Fruit fly (Drosophila melanogaster) whole organism, embryonic: Measurements from ENCODE around the gene Gss1.
A peak's percentile ranks its signal among the peaks of the same experiment; 100 is the strongest.
"Not testable (repeated sequence)": the region's sequence is repeated elsewhere in the genome, so short reads cannot be mapped to it uniquely, and the experiment has no call there.

ENCODE experiments used
- Asciz ChIP-seq: fragments of 200-800 bp; sonication (Bioruptor generic); optimal IDR thresholded peaks from 2 replicates; lab custom pipeline; 2017; ENCODE audit warnings: missing biosample characterization, mild to moderate bottlenecking, missing genetic modification characterization, missing genetic modification reagents
- Atf-2 ChIP-seq: fragments of 200-800 bp; sonication (Bioruptor generic); optimal IDR thresholded peaks from 2 replicates; lab custom pipeline; 2016; ENCODE audit warnings: missing biosample characterization, missing genetic modification characterization
- B-H1 ChIP-seq: fragments of 200-800 bp; sonication (Bioruptor generic); IDR thresholded peaks from 3 replicates; pipeline ENCODE4 v1.3.6; 2022; ENCODE audit warnings: missing biosample characterization, missing genetic modification characterization
- B-H2 ChIP-seq: fragments of 200-800 bp; sonication (Bioruptor generic); optimal IDR thresholded peaks from 2 replicates; lab custom pipeline; 2018; ENCODE audit warnings: missing biosample characterization, mild to moderate bottlenecking, missing genetic modification characterization
- CG10543 ChIP-seq: fragments of 200-800 bp; sonication (Bioruptor generic); optimal IDR thresholded peaks from 3 replicates; lab custom pipeline; 2017; ENCODE audit warnings: missing biosample characterization, mild to moderate bottlenecking, missing genetic modification characterization, moderate library complexity
- CG10959 ChIP-seq: fragments of 200-800 bp; sonication (Bioruptor generic); IDR thresholded peaks from 2 replicates; pipeline ENCODE4 v1.3.6; 2022; ENCODE audit warnings: missing biosample characterization, missing genetic modification characterization
- CG11560 ChIP-seq: fragments of 200-800 bp; sonication (Bioruptor generic); IDR thresholded peaks from 3 replicates; pipeline ENCODE4 v1.3.6; 2022; ENCODE audit warnings: missing biosample characterization, missing genetic modification characterization
- CG11695 ChIP-seq: fragments of 200-800 bp; sonication (Bioruptor generic); IDR thresholded peaks from 3 replicates; pipeline ENCODE4 v1.3.6; 2022; ENCODE audit warnings: missing biosample characterization, missing genetic modification characterization
- CG12155 ChIP-seq: fragments of 200-800 bp; sonication (Bioruptor generic); optimal IDR thresholded peaks from 3 replicates; lab custom pipeline; 2016; ENCODE audit warnings: missing biosample characterization, missing genetic modification characterization
- CG1529 ChIP-seq: fragments of 200-800 bp; sonication (Bioruptor generic); optimal IDR thresholded peaks from 3 replicates; lab custom pipeline; 2018; ENCODE audit warnings: missing biosample characterization, missing genetic modification characterization
- CG17361 ChIP-seq: fragments of 200-800 bp; sonication (Bioruptor generic); IDR thresholded peaks from 3 replicates; pipeline ENCODE4 v1.3.6; 2022; ENCODE audit warnings: missing biosample characterization, missing genetic modification characterization
- CG18262 ChIP-seq: fragments of 200-800 bp; optimal IDR thresholded peaks from 3 replicates; lab custom pipeline; 2019; ENCODE audit warnings: missing biosample characterization, mild to moderate bottlenecking, missing genetic modification characterization, moderate library complexity
- CG1832 ChIP-seq: fragments of 200-800 bp; sonication (Bioruptor generic); optimal IDR thresholded peaks from 2 replicates; lab custom pipeline; 2017; ENCODE audit warnings: missing biosample characterization, mild to moderate bottlenecking, missing genetic modification characterization, inconsistent platforms
- CG18476 ChIP-seq: fragments of 200-800 bp; sonication (Bioruptor generic); optimal IDR thresholded peaks from 2 replicates; lab custom pipeline; 2016; ENCODE audit warnings: missing biosample characterization, mild to moderate bottlenecking, missing genetic modification characterization
- CG3847 ChIP-seq: fragments of 200-800 bp; sonication (Bioruptor generic); IDR thresholded peaks from 2 replicates; pipeline ENCODE4 v1.3.6; 2022; ENCODE audit warnings: missing biosample characterization, missing genetic modification characterization
- CG6272 ChIP-seq: fragments of 200-800 bp; sonication (Bioruptor generic); IDR thresholded peaks from 2 replicates; pipeline ENCODE4 v1.3.6; 2022; ENCODE audit warnings: missing biosample characterization, missing genetic modification characterization
- CG6765 ChIP-seq: fragments of 200-800 bp; sonication (Bioruptor generic); optimal IDR thresholded peaks from 3 replicates; lab custom pipeline; 2017; ENCODE audit warnings: missing biosample characterization, mild to moderate bottlenecking, missing genetic modification characterization
- CG9437 ChIP-seq: fragments of 200-800 bp; sonication (Bioruptor generic); optimal IDR thresholded peaks from 2 replicates; lab custom pipeline; 2018; ENCODE audit warnings: missing biosample characterization, mild to moderate bottlenecking, missing genetic modification characterization
- CG9797 ChIP-seq: fragments of 200-800 bp; sonication (Bioruptor generic); optimal IDR thresholded peaks from 3 replicates; lab custom pipeline; 2018; ENCODE audit warnings: missing biosample characterization, mild to moderate bottlenecking, missing genetic modification characterization
- CG9932 ChIP-seq: fragments of 200-800 bp; sonication (Bioruptor generic); IDR thresholded peaks from 2 replicates; pipeline ENCODE4 v1.3.6; 2022; ENCODE audit warnings: missing biosample characterization, missing genetic modification characterization
- Eip74EF ChIP-seq, 2 experiments: fragments of 200-800 bp in 1 of 2; fragments of >200 bp in 1 of 2; sonication (Bioruptor generic) in 1 of 2; optimal IDR thresholded peaks; 2 replicates each; lab custom pipeline; 2017 to 2019; ENCODE audit warnings: missing biosample characterization in 2 of 2, missing genetic modification characterization in 2 of 2, mild to moderate bottlenecking in 1 of 2, moderate library complexity in 1 of 2
- Fer3 ChIP-seq: fragments of 200-800 bp; sonication (Bioruptor generic); optimal IDR thresholded peaks from 2 replicates; lab custom pipeline; 2018; ENCODE audit warnings: missing biosample characterization, mild to moderate bottlenecking, missing genetic modification characterization, moderate library complexity
- H15 ChIP-seq: fragments of 200-800 bp; sonication (Bioruptor generic); IDR thresholded peaks from 3 replicates; pipeline ENCODE4 v1.3.6; 2022; ENCODE audit warnings: missing biosample characterization, missing genetic modification characterization
- HmgD ChIP-seq: fragments of 200-800 bp; sonication (Bioruptor generic); optimal IDR thresholded peaks from 3 replicates; lab custom pipeline; 2016; ENCODE audit warnings: missing biosample characterization, missing genetic modification characterization
- Lhr ChIP-seq: fragments of 200-800 bp; sonication (Bioruptor generic); optimal IDR thresholded peaks from 3 replicates; lab custom pipeline; 2017; ENCODE audit warnings: mild to moderate bottlenecking, missing biosample characterization, missing genetic modification reagents, missing genetic modification characterization
- Myb ChIP-seq: fragments of 200-800 bp; sonication (Bioruptor generic); optimal IDR thresholded peaks from 2 replicates; lab custom pipeline; 2016; ENCODE audit warnings: missing biosample characterization, missing genetic modification characterization
- NC2α ChIP-seq: fragments of 200-800 bp; sonication (Bioruptor generic); optimal IDR thresholded peaks from 2 replicates; lab custom pipeline; 2016; ENCODE audit warnings: missing biosample characterization, missing genetic modification characterization
- Nf-YB ChIP-seq: fragments of 200-800 bp; sonication (Bioruptor generic); optimal IDR thresholded peaks from 3 replicates; lab custom pipeline; 2019; ENCODE audit warnings: missing biosample characterization, mild to moderate bottlenecking, missing genetic modification characterization, moderate library complexity
- Opbp ChIP-seq: fragments of 200-800 bp; sonication (Bioruptor generic); IDR thresholded peaks from 3 replicates; pipeline ENCODE4 v1.3.6; 2022; ENCODE audit warnings: missing biosample characterization, missing genetic modification characterization; ENCODE audit not compliant: partially characterized antibody
- Optix ChIP-seq: fragments of 200-800 bp; sonication (Bioruptor generic); IDR thresholded peaks from 3 replicates; pipeline ENCODE4 v1.3.6; 2022; ENCODE audit warnings: missing biosample characterization, missing genetic modification characterization
- Rfx ChIP-seq: fragments of 200-800 bp; sonication (Bioruptor generic); IDR thresholded peaks from 2 replicates; pipeline ENCODE4 v1.3.6; 2022; ENCODE audit warnings: missing biosample characterization, missing genetic modification characterization
- ac ChIP-seq: fragments of 200-800 bp; sonication (Bioruptor generic); optimal IDR thresholded peaks from 3 replicates; lab custom pipeline; 2017; ENCODE audit warnings: missing biosample characterization, mild to moderate bottlenecking, missing genetic modification characterization
- ap ChIP-seq: fragments of 200-800 bp; sonication (Bioruptor generic); IDR thresholded peaks from 2 replicates; pipeline ENCODE4 v1.3.6; 2022; ENCODE audit warnings: missing biosample characterization, missing genetic modification characterization
- bowl ChIP-seq: fragments of 200-800 bp; sonication (Bioruptor generic); IDR thresholded peaks from 2 replicates; pipeline ENCODE4 v1.3.6; 2022; ENCODE audit warnings: missing biosample characterization, missing genetic modification characterization
- btn ChIP-seq: fragments of 200-800 bp; sonication (Bioruptor generic); optimal IDR thresholded peaks from 2 replicates; lab custom pipeline; 2016; ENCODE audit warnings: missing biosample characterization, missing genetic modification characterization
- dm ChIP-seq: fragments of 200-800 bp; sonication (Bioruptor generic); optimal IDR thresholded peaks from 3 replicates; lab custom pipeline; 2016; ENCODE audit warnings: missing biosample characterization, missing genetic modification characterization
- dmrt99B ChIP-seq: fragments of 200-800 bp; sonication (Bioruptor generic); optimal IDR thresholded peaks from 2 replicates; lab custom pipeline; 2018; ENCODE audit warnings: missing biosample characterization, mild to moderate bottlenecking, missing genetic modification characterization, moderate library complexity
- gem ChIP-seq: fragments of 200-800 bp; sonication (Bioruptor generic); optimal IDR thresholded peaks from 2 replicates; lab custom pipeline; 2019; ENCODE audit warnings: missing biosample characterization, mild to moderate bottlenecking, missing genetic modification characterization, moderate library complexity
- gro ChIP-seq: fragments of 200-800 bp; sonication (Bioruptor generic); optimal IDR thresholded peaks from 2 replicates; lab custom pipeline; 2016; ENCODE audit warnings: missing biosample characterization, missing genetic modification characterization
- org-1 ChIP-seq: fragments of 200-800 bp; sonication (Bioruptor generic); optimal IDR thresholded peaks from 2 replicates; lab custom pipeline; 2017; ENCODE audit warnings: missing biosample characterization, missing genetic modification characterization
- phol ChIP-seq: fragments of 200-800 bp; sonication (Bioruptor generic); optimal IDR thresholded peaks from 3 replicates; lab custom pipeline; 2018; ENCODE audit warnings: missing biosample characterization, mild to moderate bottlenecking, missing genetic modification characterization, moderate library complexity
- ro ChIP-seq: fragments of 200-800 bp; sonication (Bioruptor generic); IDR thresholded peaks from 2 replicates; pipeline ENCODE4 v1.3.6; 2022; ENCODE audit warnings: missing biosample characterization, missing genetic modification characterization
- scrt ChIP-seq: fragments of 200-800 bp; sonication (Bioruptor generic); optimal IDR thresholded peaks from 2 replicates; lab custom pipeline; 2018; ENCODE audit warnings: missing biosample characterization, mild to moderate bottlenecking, missing genetic modification characterization, moderate library complexity
- tll ChIP-seq, 2 experiments: fragments of 200-800 bp in 1 of 2; fragments of >200 bp in 1 of 2; sonication (Bioruptor generic) in 1 of 2; optimal IDR thresholded peaks; 2 replicates each; lab custom pipeline; 2017 to 2019; ENCODE audit warnings: missing biosample characterization in 2 of 2, missing genetic modification characterization in 2 of 2, mild to moderate bottlenecking in 1 of 2, moderate library complexity in 1 of 2
- toy ChIP-seq: fragments of 200-800 bp; sonication (Bioruptor generic); IDR thresholded peaks from 2 replicates; pipeline ENCODE4 v1.3.6; 2022; ENCODE audit warnings: missing biosample characterization, missing genetic modification characterization
- trem ChIP-seq: fragments of 200-800 bp; optimal IDR thresholded peaks from 3 replicates; lab custom pipeline; 2019; ENCODE audit warnings: missing biosample characterization, mild to moderate bottlenecking, missing genetic modification characterization, moderate library complexity
- ttk ChIP-seq: fragments of 200-800 bp; sonication (Bioruptor generic); IDR thresholded peaks from 2 replicates; pipeline ENCODE4 v2.1.2; 2022; ENCODE audit warnings: missing biosample characterization, missing genetic modification characterization
- twi ChIP-seq: fragments of 200-800 bp; optimal IDR thresholded peaks from 2 replicates; lab custom pipeline; 2019; ENCODE audit warnings: missing biosample characterization, mild to moderate bottlenecking, missing genetic modification characterization, moderate library complexity
- tx ChIP-seq: fragments of 200-800 bp; sonication (Bioruptor generic); optimal IDR thresholded peaks from 2 replicates; lab custom pipeline; 2016; ENCODE audit warnings: missing biosample characterization, missing genetic modification characterization
- wdn ChIP-seq: fragments of 200-800 bp; sonication (Bioruptor generic); IDR thresholded peaks from 2 replicates; pipeline ENCODE4 v1.3.6; 2022; ENCODE audit warnings: missing biosample characterization, missing genetic modification characterization
- yki ChIP-seq: fragments of >200 bp; optimal IDR thresholded peaks from 3 replicates; lab custom pipeline; 2018

Gss1 gene

DNA sequence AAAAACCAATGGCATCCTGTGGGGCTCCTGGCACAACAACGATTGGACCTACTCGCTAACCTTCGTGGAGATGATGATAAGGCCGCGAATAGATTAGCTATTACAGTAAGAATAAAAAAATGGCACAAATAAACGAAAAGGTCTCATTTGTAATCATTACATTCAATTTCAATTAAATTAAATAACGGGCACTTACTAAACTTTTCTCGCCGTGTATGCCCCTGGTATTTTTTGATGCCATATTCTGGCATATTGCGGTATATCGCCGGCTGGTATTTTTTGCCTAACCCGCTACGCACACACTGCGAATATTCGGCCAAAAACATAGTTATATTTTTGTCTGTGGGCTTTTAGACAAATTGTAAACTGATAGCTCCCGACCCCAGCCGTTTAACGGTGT is at the start of gene Gss1:
Gene Gss1 (plus strand): TSS at position 301 of the 400 bp plus-strand sequence.
- TF ChIP-seq ro (GFP tag; lab: Robert Waterston, UW); CG1529; Asciz (GFP tag; lab: Kevin White, UChicago): not testable (repeated sequence)
- TF ChIP-seq, all 482 proteins: peak for 0; not testable (repeated sequence) for 482

DNA sequence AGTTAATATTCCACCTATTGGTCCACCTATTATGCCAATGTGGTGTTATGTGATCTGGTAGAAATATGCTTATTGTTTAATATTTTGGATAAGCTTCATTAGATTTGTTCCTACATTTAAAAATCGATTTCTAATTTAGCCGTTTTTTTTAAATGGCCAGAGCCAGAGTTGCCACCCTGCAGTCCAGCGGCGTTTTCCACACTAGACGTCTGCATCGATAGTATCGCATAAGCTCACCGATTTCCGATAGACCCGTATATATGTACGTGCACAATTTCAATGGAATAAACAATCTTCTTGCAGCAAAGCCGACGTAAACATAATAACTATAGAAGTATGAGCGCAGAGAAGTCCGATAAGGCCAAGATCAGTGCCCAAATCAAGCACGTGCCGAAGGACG is 47.4 kb upstream of the Gss1 start, which contains the start of gene Taf9:
Gene Taf9 (plus strand): TSS at position 239 of the 400 bp plus-strand sequence.
- TF ChIP-seq ttk (GFP tag; lab: Robert Waterston, UW) (no peak), Nf-YB (no peak), bowl (GFP tag; lab: Robert Waterston, UW) (no peak), tx (GFP tag; lab: Kevin White, UChicago) (no peak), Lhr (GFP tag; lab: Kevin White, UChicago) (no peak), CG9797 (GFP tag; lab: Kevin White, UChicago) (no peak), org-1 (GFP tag; lab: Kevin White, UChicago) (no peak), dmrt99B (no peak), CG1832 (GFP tag; lab: Kevin White, UChicago) (no peak), CG17361 (GFP tag; lab: Robert Waterston, UW) (no peak), Myb (GFP tag; lab: Kevin White, UChicago) (peak; percentile 97), B-H2 (peak; percentile 3), Fer3 (no peak), scrt (GFP tag; lab: Kevin White, UChicago) (no peak), Atf-2 (no peak), Eip74EF (GFP tag; optimal IDR thresholded peaks at IDR 0.05; lab: Kevin White, UChicago) (no peak), CG11560 (tag; lab: Robert Waterston, UW) (no peak), dm (GFP tag; lab: Kevin White, UChicago) (no peak), CG11695 (GFP tag; lab: Robert Waterston, UW) (no peak), twi (no peak), wdn (no peak), phol (tag; lab: Kevin White, UChicago) (peak; percentile 71), CG9437 (no peak), trem (tag; lab: Kevin White, UChicago) (peak; percentile 24), CG10959 (GFP tag; lab: Robert Waterston, UW) (no peak), CG3847 (peak; percentile 79), H15 (no peak), HmgD (GFP tag; lab: Kevin White, UChicago) (no peak), Rfx (peak; percentile 52), Optix (GFP tag; lab: Robert Waterston, UW) (no peak), yki (lab: Kevin White, UChicago) (no peak), gem (tag; lab: Kevin White, UChicago) (no peak), tll (GFP tag; optimal IDR thresholded peaks at IDR 0.05; lab: Kevin White, UChicago) (no peak), Opbp (GFP tag; lab: Robert Waterston, UW) (peak; percentile 90), B-H1 (GFP tag; lab: Robert Waterston, UW) (no peak), CG9932 (GFP tag; lab: Robert Waterston, UW) (peak; percentile 31; the same call in 1 of the 2 replicates), ap (no peak), CG18262 (tag; lab: Kevin White, UChicago) (no peak), gro (GFP tag; lab: Kevin White, UChicago) (peak; percentile 13), CG6272 (no peak), toy (no peak), NC2α (GFP tag; lab: Kevin White, UChicago) (no peak), CG12155 (no peak), CG6765 (GFP tag; lab: Kevin White, UChicago) (no peak), CG18476 (GFP tag; lab: Kevin White, UChicago) (no peak), btn (GFP tag; lab: Kevin White, UChicago) (no peak), CG10543 (GFP tag; lab: Kevin White, UChicago) (no peak), ac (GFP tag; lab: Kevin White, UChicago) (no peak)
